Worm (Caenorhabditis elegans): ENCODE data around the gene T07E3.3.

Gene T07E3.3

DNA sequence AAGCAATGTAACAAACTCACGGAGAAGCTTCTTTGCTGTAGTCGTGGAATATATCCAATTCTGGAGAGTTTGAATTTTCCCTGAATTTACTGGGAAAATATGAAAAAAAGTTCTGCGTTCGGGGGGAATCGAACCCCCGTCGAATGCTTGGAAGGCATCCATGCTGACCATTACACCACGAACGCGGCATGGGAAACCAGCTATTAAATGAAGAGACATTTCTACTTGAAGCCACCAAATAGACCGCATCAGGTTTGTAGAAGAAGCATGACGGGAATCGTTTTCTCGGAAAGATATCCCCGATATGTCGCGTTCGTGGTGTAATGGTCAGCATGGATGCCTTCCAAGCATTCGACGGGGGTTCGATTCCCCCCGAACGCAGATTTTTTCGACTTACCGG lies 15.2 kb upstream of the T07E3.3 start (continued):
- TF ChIP-seq nhr-6 (tag; optimal IDR thresholded peaks at IDR 0.05) = peak; percentile 13
- no peak for TF ChIP-seq daf-12 (tag; optimal IDR thresholded peaks at IDR 0.05)
- peak; percentile 63 for TF ChIP-seq Y5F2A.4 (GFP tag; optimal IDR thresholded peaks at IDR 0.05)
- TF ChIP-seq nhr-10 (tag; optimal IDR thresholded peaks at IDR 0.05) = no peak
- peak; percentile 49 for TF ChIP-seq nhr-102 (tag; optimal IDR thresholded peaks at IDR 0.05)
- TF ChIP-seq nhr-48 (tag; optimal IDR thresholded peaks at IDR 0.05) = peak; percentile 45
- TF ChIP-seq snpc-1.2 (GFP tag; IDR thresholded peaks at IDR 0.05) = peak; percentile 77
- TF ChIP-seq mes-2 (tag; optimal IDR thresholded peaks at IDR 0.05; ENCODE audit: poor library complexity, severe bottlenecking) = peak; percentile 60
- TF ChIP-seq aly-2 (tag; optimal IDR thresholded peaks at IDR 0.05) = no peak
- no peak for TF ChIP-seq ztf-7 (tag; optimal IDR thresholded peaks at IDR 0.05)
- TF ChIP-seq hlh-11 (tag; optimal IDR thresholded peaks at IDR 0.05) = peak; percentile 29
- peak; percentile 70 for TF ChIP-seq hmg-1.1 (GFP tag; IDR thresholded peaks at IDR 0.05)
- TF ChIP-seq dmd-6 (GFP tag; IDR thresholded peaks at IDR 0.05) = 0 out of 2 replicates have a peak, but pooled peaks have one; percentile 43
- TF ChIP-seq zfp-2 (tag; optimal IDR thresholded peaks at IDR 0.05) = peak; percentile 24
- TF ChIP-seq skn-1 (tag; optimal IDR thresholded peaks at IDR 0.05) = no peak
- TF ChIP-seq sdz-12 (GFP tag; optimal IDR thresholded peaks at IDR 0.05) = no peak
- TF ChIP-seq zip-2 (tag; optimal IDR thresholded peaks at IDR 0.05) = peak; percentile 66
- peak; percentile 56 for TF ChIP-seq nhr-25 (tag; optimal IDR thresholded peaks at IDR 0.05; ENCODE audit: borderline replicate concordance, insufficient read depth)
- peak; percentile 64 for TF ChIP-seq Y48G9A.11 (GFP tag; IDR thresholded peaks at IDR 0.05)
- no peak for TF ChIP-seq daf-8 (GFP tag; IDR thresholded peaks at IDR 0.05)
- no peak; the same call in 1 of the 2 replicates for TF ChIP-seq nhr-42 (GFP tag; IDR thresholded peaks at IDR 0.05)
- peak; percentile 46 for TF ChIP-seq lin-13 (GFP tag; optimal IDR thresholded peaks at IDR 0.05)
- no peak for TF ChIP-seq ZK546.5 (tag; optimal IDR thresholded peaks at IDR 0.05)
- 0 out of 2 replicates have a peak, but pooled peaks have one; percentile 17 for TF ChIP-seq dmd-9 (GFP tag; IDR thresholded peaks at IDR 0.05)
- peak; percentile 79; the same call in 1 of the 2 replicates for TF ChIP-seq Y105C5A.15 (GFP tag; IDR thresholded peaks at IDR 0.05)
- TF ChIP-seq unc-39 (tag; optimal IDR thresholded peaks at IDR 0.05) = no peak
- TF ChIP-seq lir-3 (tag; optimal IDR thresholded peaks at IDR 0.05) = peak; percentile 10
- no peak for TF ChIP-seq php-3 (GFP tag; IDR thresholded peaks at IDR 0.05)
- TF ChIP-seq Y75B8A.6 (GFP tag; IDR thresholded peaks at IDR 0.05) = peak; percentile 74; the same call in 1 of the 2 replicates
- peak; percentile 66; the same call in 1 of the 2 replicates for TF ChIP-seq pha-4 (GFP tag; IDR thresholded peaks at IDR 0.05)
- TF ChIP-seq pha-4 (tag; optimal IDR thresholded peaks at IDR 0.05) = no peak
- TF ChIP-seq ceh-62 (tag; optimal IDR thresholded peaks at IDR 0.05) = no peak
- peak; percentile 28 to 86; a peak in 2 of 4 replicates for TF ChIP-seq madf-5 (GFP tag; IDR thresholded peaks at IDR 0.05)
- TF ChIP-seq egl-27 (tag; optimal IDR thresholded peaks at IDR 0.05) = no peak
- peak; percentile 46 for TF ChIP-seq mep-1 (tag; optimal IDR thresholded peaks at IDR 0.05)
- TF ChIP-seq lin-15B (tag; optimal IDR thresholded peaks at IDR 0.05) = no peak
- TF ChIP-seq nhr-28 (tag; optimal IDR thresholded peaks at IDR 0.05) = no peak
- peak; percentile 57; the same call in 1 of the 2 replicates for TF ChIP-seq ceh-44 (GFP tag; IDR thresholded peaks at IDR 0.05)
- peak; percentile 78 for TF ChIP-seq lin-38 (GFP tag; IDR thresholded peaks at IDR 0.05)
- peak; percentile 80 for TF ChIP-seq T26A8.4 (GFP tag; IDR thresholded peaks at IDR 0.05)
- TF ChIP-seq ctbp-1 (GFP tag; IDR thresholded peaks at IDR 0.05) = peak; percentile 73; the same call in 1 of the 2 replicates
- no peak for TF ChIP-seq attf-4 (tag; optimal IDR thresholded peaks at IDR 0.05)
- TF ChIP-seq hlh-30 (tag; optimal IDR thresholded peaks at IDR 0.05; ENCODE audit: insufficient read depth) = peak; percentile 43
- TF ChIP-seq spr-3 (GFP tag; optimal IDR thresholded peaks at IDR 0.05) = peak; percentile 19
- peak in 1 of 2 experiments; percentile 48 for TF ChIP-seq lsy-2 (tag; optimal IDR thresholded peaks at IDR 0.05)
- no peak for TF ChIP-seq fos-1 (tag; optimal IDR thresholded peaks at IDR 0.05)
- TF ChIP-seq lim-7 (GFP tag; IDR thresholded peaks at IDR 0.05) = peak; percentile 87
- TF ChIP-seq nhr-237 (tag; optimal IDR thresholded peaks at IDR 0.05) = no peak
- peak; percentile 39 for TF ChIP-seq rbr-2 (tag; optimal IDR thresholded peaks at IDR 0.05)
- no peak for TF ChIP-seq nhr-76 (tag; optimal IDR thresholded peaks at IDR 0.05)
- 0 out of 2 replicates have a peak, but pooled peaks have one; percentile 55 for TF ChIP-seq F44E2.7 (GFP tag; IDR thresholded peaks at IDR 0.05)
- TF ChIP-seq ceh-20 (GFP tag; IDR thresholded peaks at IDR 0.05) = peak; percentile 33; the same call in 1 of the 2 replicates
